Worm (Caenorhabditis elegans): ENCODE data around the gene C31H2.14.

C31H2.14 gene

DNA sequence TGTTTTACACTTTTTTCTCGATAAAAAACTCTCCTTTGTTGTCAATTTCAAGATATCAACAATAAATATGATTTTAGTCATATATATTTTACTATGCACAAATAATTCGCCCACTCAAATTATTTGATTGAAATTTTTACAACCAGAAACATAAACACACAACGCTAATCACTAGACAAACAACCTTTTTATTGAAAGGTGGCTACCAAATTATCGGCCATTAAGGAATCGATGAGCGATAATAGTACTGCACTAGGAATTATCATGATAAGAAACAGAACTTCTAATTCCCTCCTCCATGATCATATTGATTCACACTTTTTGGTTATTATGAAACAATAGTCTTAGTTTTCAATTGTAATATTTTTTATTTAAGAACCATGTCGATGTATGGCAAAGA lies 38.9 kb upstream of the C31H2.14 start, which contains the start of gene C42D8.1:
Gene C42D8.1 (plus strand): TSS at position 377 of the 400 bp plus-strand sequence.
- TF ChIP-seq flt-1 (GFP tag; IDR thresholded peaks at IDR 0.05) = no peak
- TF ChIP-seq hnd-1 (tag; optimal IDR thresholded peaks at IDR 0.05) = no peak
- TF ChIP-seq sea-1 (GFP tag; conservative IDR thresholded peaks at IDR 0.05) = no peak
- no peak for TF ChIP-seq B0310.2 (tag; optimal IDR thresholded peaks at IDR 0.05)
- TF ChIP-seq tra-4 (tag; optimal IDR thresholded peaks at IDR 0.05) = no peak
- TF ChIP-seq tbx-11 (GFP tag; IDR thresholded peaks at IDR 0.05) = no peak
- no peak for TF ChIP-seq hmg-4 (GFP tag; optimal IDR thresholded peaks at IDR 0.05)
- TF ChIP-seq ceh-13 (GFP tag; optimal IDR thresholded peaks at IDR 0.05) = no peak
- TF ChIP-seq ama-1 (optimal IDR thresholded peaks at IDR 0.05) = no peak
- no peak for TF ChIP-seq aly-1 (tag; optimal IDR thresholded peaks at IDR 0.05)
- no peak for TF ChIP-seq tbx-37 (GFP tag; conservative IDR thresholded peaks at IDR 0.05)
- no peak for TF ChIP-seq ets-7 (tag; optimal IDR thresholded peaks at IDR 0.05)
- no peak for TF ChIP-seq pes-1 (GFP tag; IDR thresholded peaks at IDR 0.05)
- no peak for TF ChIP-seq hmbx-1 (tag; optimal IDR thresholded peaks at IDR 0.05)
- TF ChIP-seq scrt-1 (GFP tag; IDR thresholded peaks at IDR 0.05) = no peak
- no peak for TF ChIP-seq F13C5.2 (tag; optimal IDR thresholded peaks at IDR 0.05)
- no peak for TF ChIP-seq ceh-36 (tag; optimal IDR thresholded peaks at IDR 0.05)

DNA sequence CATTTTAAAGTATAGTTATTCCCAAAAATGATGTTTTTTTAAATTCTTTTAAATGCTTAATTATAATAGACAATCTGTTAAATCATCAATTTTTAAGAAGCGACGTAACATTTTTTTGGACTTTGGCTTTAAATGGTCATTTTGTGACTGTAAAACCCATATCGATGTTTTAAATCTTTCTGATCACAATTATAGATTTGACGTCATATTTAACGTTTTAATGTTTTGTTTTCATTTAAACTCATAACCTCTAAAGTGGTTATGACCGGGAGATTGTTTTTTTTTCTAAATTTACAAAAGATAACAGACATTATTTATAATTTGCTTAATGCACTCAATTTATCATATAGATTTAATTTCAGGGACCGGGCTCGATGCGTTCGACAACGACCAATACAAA lies 36.1 kb upstream of the C31H2.14 start:
- TF ChIP-seq flt-1 (GFP tag; IDR thresholded peaks at IDR 0.05) (no peak), tra-4 (tag; optimal IDR thresholded peaks at IDR 0.05) (no peak), scrt-1 (GFP tag; IDR thresholded peaks at IDR 0.05) (no peak), aly-1 (tag; optimal IDR thresholded peaks at IDR 0.05) (no peak)

DNA sequence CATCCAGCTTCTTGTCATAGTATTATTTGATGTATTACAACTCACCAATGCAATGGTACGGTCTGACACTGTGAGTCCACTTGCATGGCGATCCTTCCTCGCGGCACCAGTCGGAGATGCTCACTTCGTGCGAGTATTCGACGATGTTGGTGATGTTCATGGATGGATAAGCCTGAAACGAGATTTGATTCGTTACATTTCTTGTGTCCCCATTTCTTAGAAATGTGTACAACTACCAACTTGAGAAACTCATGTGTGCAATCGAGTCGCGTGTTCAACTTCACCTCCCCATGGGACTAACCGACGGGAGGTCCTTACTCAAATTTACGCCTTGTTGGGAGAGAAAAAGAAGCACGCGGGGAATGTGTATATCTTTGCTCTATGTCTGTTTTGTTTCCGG lies 32.5 kb upstream of the C31H2.14 start:
- no peak for TF ChIP-seq ets-7 (tag; optimal IDR thresholded peaks at IDR 0.05)

DNA sequence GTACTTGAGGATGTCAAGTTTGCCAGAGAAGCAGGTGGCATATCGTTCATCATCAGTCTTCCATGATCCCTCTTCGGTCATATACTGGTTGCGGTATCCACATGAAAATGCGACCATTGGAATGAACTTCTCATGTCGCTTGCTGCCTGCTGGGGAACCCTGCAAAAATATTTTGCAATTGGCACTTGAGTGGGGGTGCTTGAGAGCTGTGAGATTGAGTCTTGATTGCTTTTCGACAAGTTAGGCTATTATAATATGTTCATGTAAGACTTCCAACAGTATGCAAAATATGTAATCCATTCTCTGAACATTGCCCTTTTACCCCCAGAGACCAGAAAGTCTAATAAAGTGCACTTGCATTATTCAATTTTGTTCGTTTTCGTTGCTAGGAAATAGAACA lies 31.8 kb upstream of the C31H2.14 start:
- TF ChIP-seq F13C5.2 (tag; optimal IDR thresholded peaks at IDR 0.05) (no peak), tbx-37 (GFP tag; conservative IDR thresholded peaks at IDR 0.05) (no peak), ceh-36 (tag; optimal IDR thresholded peaks at IDR 0.05) (no peak), ama-1 (optimal IDR thresholded peaks at IDR 0.05) (no peak), flt-1 (GFP tag; IDR thresholded peaks at IDR 0.05) (no peak), hnd-1 (tag; optimal IDR thresholded peaks at IDR 0.05) (no peak), ceh-13 (GFP tag; optimal IDR thresholded peaks at IDR 0.05) (no peak), hmbx-1 (tag; optimal IDR thresholded peaks at IDR 0.05) (no peak), aly-1 (tag; optimal IDR thresholded peaks at IDR 0.05) (no peak), sea-1 (GFP tag; conservative IDR thresholded peaks at IDR 0.05) (no peak)

DNA sequence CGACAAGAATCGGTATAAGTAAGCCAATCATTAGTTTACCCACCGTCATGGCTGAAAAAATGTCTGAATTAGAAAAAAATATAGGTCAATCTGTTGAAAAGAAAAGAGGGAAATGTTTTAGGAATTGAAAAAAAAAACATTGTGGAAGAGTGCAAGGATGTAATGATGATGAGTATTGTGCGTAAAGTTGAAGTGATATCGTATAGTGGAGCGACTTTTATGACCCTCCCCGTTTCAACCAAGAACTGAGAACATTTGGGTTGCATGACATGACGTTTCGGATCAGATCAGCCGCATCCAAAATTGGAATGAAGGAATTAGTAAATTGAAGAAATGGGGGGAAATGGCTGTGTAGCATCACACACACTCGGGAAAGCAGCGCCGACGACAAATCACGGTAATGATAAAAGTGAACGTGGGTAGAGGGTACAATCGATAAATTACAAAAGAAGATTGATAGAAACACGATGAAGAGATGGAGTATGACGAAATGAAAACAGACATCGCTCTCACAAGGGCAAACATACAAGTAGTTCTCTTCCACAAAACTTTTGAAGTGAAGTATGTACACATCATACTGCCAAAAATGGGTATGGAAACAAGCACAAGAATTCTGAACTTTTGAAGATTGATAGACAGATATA lies 31.1 kb upstream of the C31H2.14 start, which contains the start of gene apl-1:
Gene apl-1 (minus strand): TSS at position 51 of the 644 bp plus-strand sequence.
- TF ChIP-seq hnd-1 (tag; optimal IDR thresholded peaks at IDR 0.05) = no peak
- no peak for TF ChIP-seq ets-7 (tag; optimal IDR thresholded peaks at IDR 0.05)

DNA sequence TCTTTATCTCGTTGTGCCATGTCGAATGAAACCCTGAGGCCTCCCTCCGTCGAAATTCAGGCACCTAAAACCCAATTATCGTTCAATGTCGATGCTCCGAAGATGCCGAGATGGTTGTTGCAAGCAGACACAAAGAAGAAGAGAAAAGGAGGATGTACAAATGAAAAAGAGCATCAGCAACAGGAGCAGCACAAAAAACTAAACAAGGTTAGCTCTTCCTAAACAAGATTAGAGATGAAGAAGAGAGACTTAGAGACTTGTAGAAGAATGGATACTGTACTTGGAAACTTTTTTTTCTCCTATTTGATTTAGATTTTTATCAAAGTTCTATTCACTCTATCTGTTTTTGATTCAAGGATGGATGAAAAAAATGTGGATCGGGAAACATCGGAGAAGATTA lies 30.4 kb upstream of the C31H2.14 start:
- TF ChIP-seq hmg-4 (GFP tag; optimal IDR thresholded peaks at IDR 0.05) = no peak
- TF ChIP-seq pes-1 (GFP tag; IDR thresholded peaks at IDR 0.05) = no peak
- TF ChIP-seq scrt-1 (GFP tag; IDR thresholded peaks at IDR 0.05) = no peak
- no peak for TF ChIP-seq tra-4 (tag; optimal IDR thresholded peaks at IDR 0.05)
- TF ChIP-seq sea-1 (GFP tag; conservative IDR thresholded peaks at IDR 0.05) = no peak
- TF ChIP-seq flt-1 (GFP tag; IDR thresholded peaks at IDR 0.05) = no peak
- TF ChIP-seq hnd-1 (tag; optimal IDR thresholded peaks at IDR 0.05) = no peak
- no peak for TF ChIP-seq aly-1 (tag; optimal IDR thresholded peaks at IDR 0.05)
- TF ChIP-seq B0310.2 (tag; optimal IDR thresholded peaks at IDR 0.05) = no peak
- no peak for TF ChIP-seq ama-1 (optimal IDR thresholded peaks at IDR 0.05)
- no peak for TF ChIP-seq tbx-37 (GFP tag; conservative IDR thresholded peaks at IDR 0.05)
- TF ChIP-seq ceh-13 (GFP tag; optimal IDR thresholded peaks at IDR 0.05) = no peak
- TF ChIP-seq tbx-11 (GFP tag; IDR thresholded peaks at IDR 0.05) = no peak

DNA sequence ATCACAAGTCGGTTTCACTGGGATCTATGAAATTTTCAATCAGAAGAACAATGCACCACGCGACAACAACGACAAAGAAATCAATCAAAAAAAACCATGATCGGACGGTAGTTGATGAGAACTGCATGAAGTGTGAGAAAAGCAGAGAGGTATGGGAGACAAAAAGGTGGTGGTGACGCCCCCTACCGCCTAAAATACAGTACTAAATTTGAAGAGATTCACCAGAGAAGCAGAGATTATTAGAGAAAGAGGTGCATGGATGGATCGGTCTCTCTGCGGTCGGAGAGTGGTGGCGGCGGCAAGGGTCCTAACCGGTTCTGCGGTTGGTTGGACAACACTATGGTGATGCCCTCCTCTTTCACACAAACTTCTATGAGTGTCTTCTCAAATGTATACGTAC lies 28.8 kb upstream of the C31H2.14 start:
- TF ChIP-seq hnd-1 (tag; optimal IDR thresholded peaks at IDR 0.05) = no peak
- no peak for TF ChIP-seq hmg-4 (GFP tag; optimal IDR thresholded peaks at IDR 0.05)
- no peak for TF ChIP-seq sea-1 (GFP tag; conservative IDR thresholded peaks at IDR 0.05)
- no peak for TF ChIP-seq tbx-11 (GFP tag; IDR thresholded peaks at IDR 0.05)
- TF ChIP-seq ama-1 (optimal IDR thresholded peaks at IDR 0.05) = no peak
- TF ChIP-seq scrt-1 (GFP tag; IDR thresholded peaks at IDR 0.05) = no peak
- no peak for TF ChIP-seq ceh-13 (GFP tag; optimal IDR thresholded peaks at IDR 0.05)
- TF ChIP-seq tbx-37 (GFP tag; conservative IDR thresholded peaks at IDR 0.05) = no peak
- no peak for TF ChIP-seq hmbx-1 (tag; optimal IDR thresholded peaks at IDR 0.05)
- no peak for TF ChIP-seq B0310.2 (tag; optimal IDR thresholded peaks at IDR 0.05)
- no peak for TF ChIP-seq F13C5.2 (tag; optimal IDR thresholded peaks at IDR 0.05)
- no peak for TF ChIP-seq flt-1 (GFP tag; IDR thresholded peaks at IDR 0.05)
- TF ChIP-seq ceh-36 (tag; optimal IDR thresholded peaks at IDR 0.05) = no peak
- no peak for TF ChIP-seq ets-7 (tag; optimal IDR thresholded peaks at IDR 0.05)
- TF ChIP-seq tra-4 (tag; optimal IDR thresholded peaks at IDR 0.05) = no peak
- no peak for TF ChIP-seq aly-1 (tag; optimal IDR thresholded peaks at IDR 0.05)
- no peak for TF ChIP-seq pes-1 (GFP tag; IDR thresholded peaks at IDR 0.05)

DNA sequence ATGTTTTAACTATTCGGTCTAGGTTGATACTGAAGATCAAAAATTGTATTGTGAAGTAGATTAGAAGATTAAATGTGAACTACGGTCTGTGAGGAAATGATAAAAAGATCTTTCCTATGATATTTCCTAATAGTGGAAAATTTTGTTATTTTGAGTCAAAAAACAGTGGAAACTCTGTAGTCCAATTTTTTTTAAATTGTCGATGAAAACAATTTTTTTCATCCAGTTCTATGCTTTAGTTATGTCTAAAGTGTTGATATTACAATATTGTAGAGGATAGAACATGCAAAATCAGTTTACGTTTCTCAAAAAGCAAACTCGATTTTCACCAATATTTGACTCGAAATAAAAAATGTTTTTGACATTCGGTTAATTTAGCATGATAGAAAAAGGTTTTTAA lies 28.3 kb upstream of the C31H2.14 start:
- TF ChIP-seq sea-1 (GFP tag; conservative IDR thresholded peaks at IDR 0.05) = no peak
- TF ChIP-seq hmbx-1 (tag; optimal IDR thresholded peaks at IDR 0.05) = no peak
- no peak for TF ChIP-seq ceh-13 (GFP tag; optimal IDR thresholded peaks at IDR 0.05)
- TF ChIP-seq tbx-37 (GFP tag; conservative IDR thresholded peaks at IDR 0.05) = no peak
